Fruit fly (Drosophila melanogaster) whole organism, embryonic: ENCODE data around the gene CG2147.

Experiments
- ATbp ChIP-seq: fragments of 200-800 bp; sonication (Bioruptor generic); optimal IDR thresholded peaks from 2 replicates; lab custom pipeline; 2017; ENCODE audit warnings: missing biosample characterization, mild to moderate bottlenecking, missing genetic modification characterization, missing genetic modification reagents
- Asciz ChIP-seq: fragments of 200-800 bp; sonication (Bioruptor generic); optimal IDR thresholded peaks from 2 replicates; lab custom pipeline; 2017; ENCODE audit warnings: missing biosample characterization, mild to moderate bottlenecking, missing genetic modification characterization, missing genetic modification reagents
- B-H1 ChIP-seq: fragments of 200-800 bp; sonication (Bioruptor generic); IDR thresholded peaks from 3 replicates; pipeline ENCODE4 v1.3.6; 2022; ENCODE audit warnings: missing biosample characterization, missing genetic modification characterization
- Blimp-1 ChIP-seq: fragments of 200-800 bp; sonication (Bioruptor generic); optimal IDR thresholded peaks from 3 replicates; lab custom pipeline; 2018; ENCODE audit warnings: missing biosample characterization, missing genetic modification characterization, mild to moderate bottlenecking, moderate library complexity, missing genetic modification reagents
- CG11695 ChIP-seq: fragments of 200-800 bp; sonication (Bioruptor generic); IDR thresholded peaks from 3 replicates; pipeline ENCODE4 v1.3.6; 2022; ENCODE audit warnings: missing biosample characterization, missing genetic modification characterization
- CG12071 ChIP-seq: fragments of 200-800 bp; sonication (Bioruptor generic); optimal IDR thresholded peaks from 3 replicates; lab custom pipeline; 2018; ENCODE audit warnings: missing biosample characterization, mild to moderate bottlenecking, missing genetic modification characterization
- CG12104 ChIP-seq: fragments of 200-800 bp; sonication (Bioruptor generic); optimal IDR thresholded peaks from 3 replicates; lab custom pipeline; 2016; ENCODE audit warnings: missing biosample characterization, missing genetic modification characterization
- CG12391 ChIP-seq: fragments of 200-800 bp; sonication (Bioruptor generic); optimal IDR thresholded peaks from 3 replicates; lab custom pipeline; 2018; ENCODE audit warnings: missing biosample characterization, mild to moderate bottlenecking, missing genetic modification characterization, moderate library complexity
- CG13296 ChIP-seq: fragments of 200-800 bp; sonication (Bioruptor generic); optimal IDR thresholded peaks from 3 replicates; lab custom pipeline; 2018; ENCODE audit warnings: missing biosample characterization, mild to moderate bottlenecking, missing genetic modification characterization
- CG14014 ChIP-seq: fragments of 200-800 bp; sonication (Bioruptor generic); IDR thresholded peaks from 2 replicates; pipeline ENCODE4 v1.3.6; 2022; ENCODE audit warnings: missing biosample characterization, missing genetic modification characterization
- CG14441 ChIP-seq: fragments of 200-800 bp; sonication (Bioruptor generic); IDR thresholded peaks from 2 replicates; pipeline ENCODE4 v1.3.6; 2022; ENCODE audit warnings: missing biosample characterization, missing genetic modification characterization
- CG30431 ChIP-seq: fragments of 200-800 bp; sonication (Bioruptor generic); optimal IDR thresholded peaks from 2 replicates; lab custom pipeline; 2017; ENCODE audit warnings: missing biosample characterization, missing genetic modification characterization
- CG32767 ChIP-seq: fragments of 200-800 bp; sonication (Bioruptor generic); IDR thresholded peaks from 2 replicates; pipeline ENCODE4 v1.3.6; 2022; ENCODE audit warnings: missing biosample characterization, missing genetic modification characterization
- CG34422 ChIP-seq: fragments of 200-800 bp; sonication (Bioruptor generic); IDR thresholded peaks from 3 replicates; pipeline ENCODE4 v1.3.6; 2022; ENCODE audit warnings: missing biosample characterization, missing genetic modification characterization
- CG8281 ChIP-seq: fragments of 200-800 bp; sonication (Bioruptor generic); optimal IDR thresholded peaks from 2 replicates; lab custom pipeline; 2018; ENCODE audit warnings: missing biosample characterization, mild to moderate bottlenecking, missing genetic modification characterization, moderate library complexity
- CG8478 ChIP-seq: fragments of >200 bp; optimal IDR thresholded peaks from 2 replicates; lab custom pipeline; 2018
- Dp ChIP-seq: fragments of 200-800 bp; sonication (Bioruptor generic); optimal IDR thresholded peaks from 2 replicates; lab custom pipeline; 2018; ENCODE audit warnings: missing biosample characterization, mild to moderate bottlenecking, missing genetic modification characterization, moderate library complexity
- Drgx ChIP-seq: fragments of 200-800 bp; sonication (Bioruptor generic); IDR thresholded peaks from 2 replicates; pipeline ENCODE4 v1.3.6; 2022; ENCODE audit warnings: missing biosample characterization, missing genetic modification characterization
- Fer2 ChIP-seq: fragments of 200-800 bp; sonication (Bioruptor generic); optimal IDR thresholded peaks from 2 replicates; lab custom pipeline; 2018; ENCODE audit warnings: missing biosample characterization, mild to moderate bottlenecking, missing genetic modification characterization, moderate library complexity
- H15 ChIP-seq: fragments of 200-800 bp; sonication (Bioruptor generic); IDR thresholded peaks from 3 replicates; pipeline ENCODE4 v1.3.6; 2022; ENCODE audit warnings: missing biosample characterization, missing genetic modification characterization
- HLH3B ChIP-seq: fragments of 200-800 bp; sonication (Bioruptor generic); IDR thresholded peaks from 2 replicates; pipeline ENCODE4 v1.3.6; 2022; ENCODE audit warnings: missing biosample characterization, missing genetic modification characterization
- HLH54F ChIP-seq: fragments of 200-800 bp; sonication (Bioruptor generic); optimal IDR thresholded peaks from 3 replicates; lab custom pipeline; 2016; ENCODE audit warnings: missing biosample characterization, missing genetic modification characterization
- HmgZ ChIP-seq: fragments of 200-800 bp; sonication (Bioruptor generic); optimal IDR thresholded peaks from 2 replicates; lab custom pipeline; 2018; ENCODE audit warnings: missing biosample characterization, mild to moderate bottlenecking, missing genetic modification characterization
- NC2β ChIP-seq: fragments of 200-800 bp; sonication (Bioruptor generic); optimal IDR thresholded peaks from 2 replicates; lab custom pipeline; 2016; ENCODE audit warnings: missing biosample characterization, missing genetic modification characterization
- Nf-YA ChIP-seq: fragments of 200-800 bp; sonication (Bioruptor generic); IDR thresholded peaks from 2 replicates; pipeline ENCODE4 v1.3.6; 2022; ENCODE audit warnings: missing biosample characterization, missing genetic modification characterization
- Pdp1 ChIP-seq, 2 experiments: fragments of 200-800 bp; sonication (Bioruptor generic); optimal IDR thresholded peaks; 3 replicates each; lab custom pipeline; 2016; ENCODE audit warnings: missing biosample characterization in 2 of 2, missing genetic modification characterization in 2 of 2, mild to moderate bottlenecking in 1 of 2, moderate library complexity in 1 of 2
- Ravus ChIP-seq: fragments of 200-800 bp; sonication (Bioruptor generic); IDR thresholded peaks from 2 replicates; pipeline ENCODE4 v1.3.6; 2022; ENCODE audit warnings: missing biosample characterization, missing genetic modification characterization
- Rx ChIP-seq: fragments of 200-800 bp; sonication (Bioruptor generic); IDR thresholded peaks from 2 replicates; pipeline ENCODE4 v1.3.6; 2022; ENCODE audit warnings: missing biosample characterization, missing genetic modification characterization
- Sox100B ChIP-seq: fragments of 200-800 bp; sonication (Bioruptor generic); optimal IDR thresholded peaks from 3 replicates; lab custom pipeline; 2018; ENCODE audit warnings: missing biosample characterization, mild to moderate bottlenecking, missing genetic modification characterization
- Ssrp ChIP-seq: fragments of 200-800 bp; sonication (Bioruptor generic); optimal IDR thresholded peaks from 2 replicates; lab custom pipeline; 2018; ENCODE audit warnings: missing biosample characterization, mild to moderate bottlenecking, missing genetic modification characterization, moderate library complexity
- Tbp ChIP-seq: fragments of >200 bp; optimal IDR thresholded peaks from 2 replicates; lab custom pipeline; 2018; ENCODE audit warnings: missing biosample characterization, missing genetic modification characterization
- Xrp1 ChIP-seq: fragments of 200-800 bp; sonication (Bioruptor generic); IDR thresholded peaks from 2 replicates; pipeline ENCODE4 v1.3.6; 2022; ENCODE audit warnings: missing biosample characterization, missing genetic modification characterization
- ac ChIP-seq: fragments of 200-800 bp; sonication (Bioruptor generic); optimal IDR thresholded peaks from 3 replicates; lab custom pipeline; 2017; ENCODE audit warnings: missing biosample characterization, mild to moderate bottlenecking, missing genetic modification characterization
- ap ChIP-seq: fragments of 200-800 bp; sonication (Bioruptor generic); IDR thresholded peaks from 2 replicates; pipeline ENCODE4 v1.3.6; 2022; ENCODE audit warnings: missing biosample characterization, missing genetic modification characterization
- bbx ChIP-seq: fragments of 200-800 bp; sonication (Bioruptor generic); IDR thresholded peaks from 2 replicates; pipeline ENCODE4 v1.3.6; 2022; ENCODE audit warnings: missing biosample characterization, missing genetic modification characterization; ENCODE audit not compliant: partially characterized antibody
- disco-r ChIP-seq: fragments of 200-800 bp; sonication (Bioruptor generic); optimal IDR thresholded peaks from 2 replicates; lab custom pipeline; 2016; ENCODE audit warnings: missing biosample characterization, missing genetic modification characterization
- dmrt99B ChIP-seq: fragments of 200-800 bp; sonication (Bioruptor generic); optimal IDR thresholded peaks from 2 replicates; lab custom pipeline; 2018; ENCODE audit warnings: missing biosample characterization, mild to moderate bottlenecking, missing genetic modification characterization, moderate library complexity
- ftz-f1 ChIP-seq: fragments of 200-800 bp; sonication (Bioruptor generic); optimal IDR thresholded peaks from 2 replicates; lab custom pipeline; 2016; ENCODE audit warnings: missing biosample characterization, missing genetic modification characterization
- grau ChIP-seq: fragments of 200-800 bp; optimal IDR thresholded peaks from 3 replicates; lab custom pipeline; 2019; ENCODE audit warnings: missing biosample characterization, mild to moderate bottlenecking, missing genetic modification characterization, moderate library complexity
- jigr1 ChIP-seq: fragments of 200-800 bp; sonication (Bioruptor generic); IDR thresholded peaks from 3 replicates; pipeline ENCODE4 v1.3.6; 2022; ENCODE audit warnings: missing biosample characterization, missing genetic modification characterization
- ken ChIP-seq: fragments of 200-800 bp; sonication (Bioruptor generic); IDR thresholded peaks from 3 replicates; pipeline ENCODE4 v1.3.6; 2022; ENCODE audit warnings: missing biosample characterization, missing genetic modification characterization
- sisA ChIP-seq: fragments of 200-800 bp; sonication (Bioruptor generic); IDR thresholded peaks from 2 replicates; pipeline ENCODE4 v1.3.6; 2022; ENCODE audit warnings: missing biosample characterization, missing genetic modification characterization
- sr ChIP-seq: fragments of 200-800 bp; sonication (Bioruptor generic); IDR thresholded peaks from 3 replicates; pipeline ENCODE4 v1.3.6; 2022; ENCODE audit warnings: missing biosample characterization, missing genetic modification characterization
- stwl ChIP-seq: fragments of 200-800 bp; sonication (Bioruptor generic); optimal IDR thresholded peaks from 3 replicates; lab custom pipeline; 2018; ENCODE audit warnings: missing biosample characterization, mild to moderate bottlenecking, missing genetic modification characterization, moderate library complexity
- twi ChIP-seq: fragments of 200-800 bp; optimal IDR thresholded peaks from 2 replicates; lab custom pipeline; 2019; ENCODE audit warnings: missing biosample characterization, mild to moderate bottlenecking, missing genetic modification characterization, moderate library complexity
- wdn ChIP-seq: fragments of 200-800 bp; sonication (Bioruptor generic); IDR thresholded peaks from 2 replicates; pipeline ENCODE4 v1.3.6; 2022; ENCODE audit warnings: missing biosample characterization, missing genetic modification characterization
- zfh1 ChIP-seq: fragments of 200-800 bp; sonication (Bioruptor generic); IDR thresholded peaks from 3 replicates; pipeline ENCODE4 v1.3.6; 2022; ENCODE audit warnings: missing biosample characterization, missing genetic modification characterization

The CG2147 gene

dm6 chrX:8196598-8197228 lies 43.8 kb upstream of the CG2147 start (continued):
- TF ChIP-seq stwl (tag; lab: Kevin White, UChicago) (no peak), CG34422 (GFP tag; lab: Robert Waterston, UW) (peak; percentile 19; the same call in 1 of the 3 replicates), Blimp-1 (GFP tag; lab: Kevin White, UChicago) (peak; percentile 53), CG8478 (no peak), Fer2 (tag; lab: Kevin White, UChicago) (no peak), ken (GFP tag; lab: Robert Waterston, UW) (peak; percentile 65; the same call in 1 of the 3 replicates), ATbp (GFP tag; lab: Kevin White, UChicago) (peak; percentile 50), Tbp (GFP tag; lab: Kevin White, UChicago) (no peak), ac (no peak), CG8281 (tag; lab: Kevin White, UChicago) (no peak), CG13296 (GFP tag; lab: Kevin White, UChicago) (no peak), Ravus (GFP tag; lab: Robert Waterston, UW) (no peak), dmrt99B (peak; percentile 69), HmgZ (tag; lab: Kevin White, UChicago) (no peak), CG30431 (GFP tag; lab: Kevin White, UChicago) (peak; percentile 31), CG12071 (GFP tag; lab: Kevin White, UChicago) (peak; percentile 47), HLH54F (GFP tag; lab: Kevin White, UChicago) (peak; percentile 15), sisA (GFP tag; lab: Robert Waterston, UW) (peak; percentile 68), Ssrp (peak; percentile 50), Drgx (peak; percentile 79), grau (peak; percentile 17), CG14441 (GFP tag; lab: Robert Waterston, UW) (peak; percentile 41; the same call in 1 of the 2 replicates), disco-r (no peak), CG32767 (GFP tag; lab: Robert Waterston, UW) (peak; percentile 48; the same call in 1 of the 2 replicates), Dp (no peak), CG14014 (GFP tag; lab: Robert Waterston, UW) (peak; percentile 57; the same call in 1 of the 2 replicates), twi (tag; lab: Kevin White, UChicago) (no peak), HLH3B (GFP tag; lab: Robert Waterston, UW) (peak; percentile 65), Rx (GFP tag; lab: Robert Waterston, UW) (peak; percentile 49), H15 (GFP tag; lab: Robert Waterston, UW) (peak; percentile 53; the same call in 1 of the 3 replicates), Xrp1 (GFP tag; lab: Robert Waterston, UW) (peak; percentile 53; the same call in 1 of the 2 replicates), zfh1 (GFP tag; lab: Robert Waterston, UW) (peak; percentile 58; the same call in 1 of the 3 replicates), NC2β (no peak), Asciz (GFP tag; lab: Kevin White, UChicago) (peak; percentile 10), Nf-YA (GFP tag; lab: Robert Waterston, UW) (peak; percentile 53), jigr1 (0 out of 3 replicates have a peak, but pooled peaks have one; percentile 17), bbx (GFP tag; lab: Robert Waterston, UW) (no peak), B-H1 (GFP tag; lab: Robert Waterston, UW) (peak; percentile 31; the same call in 1 of the 3 replicates), CG12391 (peak; percentile 34), ap (GFP tag; lab: Robert Waterston, UW) (no peak), sr (GFP tag; lab: Robert Waterston, UW) (no peak; the same call in 1 of the 3 replicates), wdn (no peak), Pdp1 (GFP tag; optimal IDR thresholded peaks at IDR 0.05; lab: Kevin White, UChicago) (peak; percentile 25 to 38), ftz-f1 (peak; percentile 20), Sox100B (GFP tag; lab: Kevin White, UChicago) (peak; percentile 40), CG11695 (GFP tag; lab: Robert Waterston, UW) (peak; percentile 62; the same call in 1 of the 3 replicates), CG12104 (GFP tag; lab: Kevin White, UChicago) (no peak)
